Worm (Caenorhabditis elegans) whole organism, L4 larva: ENCODE results near the gene nhr-129.

Experiments
- F37D6.2 ChIP-seq: sonication (generic microtip); optimal IDR thresholded peaks from 2 replicates; lab custom pipeline; 2016; ENCODE audit warnings: mild to moderate bottlenecking, missing genetic modification characterization, missing compliant biosample characterization
- F44E2.7 ChIP-seq: fragments of 200-800 bp; sonication (Bioruptor generic); IDR thresholded peaks from 2 replicates; pipeline ENCODE4 v2.1.2; 2022; ENCODE audit warnings: missing genetic modification characterization, missing compliant biosample characterization
- F49E8.2 ChIP-seq: sonication (generic microtip); optimal IDR thresholded peaks from 2 replicates; lab custom pipeline; 2016; ENCODE audit warnings: missing compliant biosample characterization, mild to moderate bottlenecking, missing genetic modification characterization, borderline replicate concordance
- R02D3.7 ChIP-seq: fragments of 150-350 bp; sonication (generic microtip); optimal IDR thresholded peaks from 3 replicates; lab custom pipeline; 2014; ENCODE audit warnings: missing biosample characterization, missing genetic modification characterization
- ZK337.2 ChIP-seq: fragments of 200-800 bp; sonication (Bioruptor generic); IDR thresholded peaks from 2 replicates; pipeline ENCODE4 v1.3.6; 2022; ENCODE audit warnings: missing genetic modification reagents, missing genetic modification characterization, missing compliant biosample characterization
- aha-1 ChIP-seq: fragments of 150-350 bp; peaks from one replicate; lab custom pipeline; 2014; ENCODE audit warnings: missing biosample characterization, missing genetic modification characterization
- arid-1 ChIP-seq: fragments of 200-800 bp; sonication (Bioruptor generic); conservative IDR thresholded peaks from 2 replicates; pipeline ENCODE4 v1.3.6; 2022; ENCODE audit warnings: missing genetic modification reagents, missing genetic modification characterization, missing compliant biosample characterization
- ceh-20 ChIP-seq: fragments of 200-800 bp; sonication (Bioruptor generic); IDR thresholded peaks from 2 replicates; pipeline ENCODE4 v1.3.6; 2022; ENCODE audit warnings: missing genetic modification reagents, missing genetic modification characterization, missing compliant biosample characterization
- daf-16 ChIP-seq, 3 experiments: sonication (generic microtip); optimal IDR thresholded peaks; 2 replicates each; lab custom pipeline; 2016 to 2017; ENCODE audit warnings: missing genetic modification characterization in 3 of 3, missing genetic modification reagents in 3 of 3, mild to moderate bottlenecking in 2 of 3, missing compliant biosample characterization in 2 of 3, missing biosample characterization in 1 of 3, moderate library complexity in 1 of 3
- daf-8 ChIP-seq: fragments of 200-800 bp; sonication (Bioruptor generic); IDR thresholded peaks from 2 replicates; pipeline ENCODE4 v1.3.6; 2022; ENCODE audit warnings: missing genetic modification characterization, missing compliant biosample characterization
- dmd-6 ChIP-seq: fragments of 200-800 bp; sonication (Bioruptor generic); IDR thresholded peaks from 2 replicates; pipeline ENCODE4 v1.3.6; 2022; ENCODE audit warnings: missing genetic modification reagents, missing genetic modification characterization, missing compliant biosample characterization
- dve-1 ChIP-seq: sonication (generic microtip); optimal IDR thresholded peaks from 2 replicates; lab custom pipeline; 2017; ENCODE audit warnings: antibody characterized with exemption, mild to moderate bottlenecking, missing genetic modification characterization, missing compliant biosample characterization; ENCODE audit not compliant: insufficient read depth
- egl-43 ChIP-seq: fragments of 200-800 bp; sonication (Bioruptor generic); IDR thresholded peaks from 2 replicates; pipeline ENCODE4 v1.3.6; 2022; ENCODE audit warnings: missing genetic modification reagents, missing genetic modification characterization, missing compliant biosample characterization
- fkh-10 ChIP-seq: fragments of 150-350 bp; optimal IDR thresholded peaks from 2 replicates; lab custom pipeline; 2014; ENCODE audit warnings: missing biosample characterization, missing genetic modification reagents, missing genetic modification characterization
- hif-1 ChIP-seq, 2 experiments: sonication (generic microtip); optimal IDR thresholded peaks; 2 replicates each; lab custom pipeline; 2016 to 2017; ENCODE audit warnings: missing compliant biosample characterization in 2 of 2, missing genetic modification characterization in 2 of 2, missing genetic modification reagents in 2 of 2, missing genotype in 2 of 2, mild to moderate bottlenecking in 1 of 2
- hlh-11 ChIP-seq: fragments of 200-800 bp; sonication (Bioruptor generic); optimal IDR thresholded peaks from 2 replicates; lab custom pipeline; 2018; ENCODE audit warnings: mild to moderate bottlenecking, missing genetic modification characterization, missing compliant biosample characterization
- hlh-30 ChIP-seq: sonication (generic microtip); optimal IDR thresholded peaks from 2 replicates; lab custom pipeline; 2017; ENCODE audit warnings: antibody characterized with exemption, mild to moderate bottlenecking, missing genetic modification characterization, missing compliant biosample characterization; ENCODE audit not compliant: insufficient read depth
- jun-1 ChIP-seq: fragments of 150-350 bp; optimal IDR thresholded peaks from 2 replicates; lab custom pipeline; 2014; ENCODE audit warnings: missing biosample characterization, missing genetic modification reagents, missing genetic modification characterization
- lin-1 ChIP-seq: fragments of 200-800 bp; sonication (Bioruptor generic); IDR thresholded peaks from 2 replicates; pipeline ENCODE4 v1.3.6; 2022; ENCODE audit warnings: missing genetic modification reagents, missing genetic modification characterization, missing compliant biosample characterization
- lin-39 ChIP-seq: fragments of 150-350 bp; optimal IDR thresholded peaks from 2 replicates; lab custom pipeline; 2014; ENCODE audit warnings: missing biosample characterization, missing genetic modification reagents, missing genetic modification characterization
- lsy-2 ChIP-seq, 2 experiments: fragments of 150-350 bp in 1 of 2; sonication (generic microtip) in 1 of 2; optimal IDR thresholded peaks; 2 replicates each; lab custom pipeline; 2014 to 2017; ENCODE audit warnings: missing biosample characterization in 2 of 2, missing genetic modification characterization in 2 of 2
- madf-9 ChIP-seq: fragments of 200-800 bp; sonication (Bioruptor generic); conservative IDR thresholded peaks from 2 replicates; pipeline ENCODE4 v1.3.6; 2022; ENCODE audit warnings: missing genetic modification reagents, missing genetic modification characterization, missing compliant biosample characterization
- mdl-1 ChIP-seq, 2 experiments: fragments of 150-350 bp in 1 of 2; sonication (generic microtip) in 1 of 2; optimal IDR thresholded peaks; 2 replicates each; lab custom pipeline; 2014 to 2017; ENCODE audit warnings: missing biosample characterization in 2 of 2, missing genetic modification characterization in 2 of 2
- mdt-29 ChIP-seq: fragments of 200-800 bp; sonication (Bioruptor generic); IDR thresholded peaks from 2 replicates; pipeline ENCODE4 v1.3.6; 2022; ENCODE audit warnings: missing genetic modification reagents, missing genetic modification characterization, missing compliant biosample characterization
- mep-1 ChIP-seq: fragments of 150-350 bp; sonication (generic microtip); optimal IDR thresholded peaks from 3 replicates; lab custom pipeline; 2014; ENCODE audit warnings: missing biosample characterization, missing genetic modification characterization
- mxl-3 ChIP-seq: fragments of 200-800 bp; sonication (Bioruptor generic); optimal IDR thresholded peaks from 2 replicates; lab custom pipeline; 2018; ENCODE audit warnings: mild to moderate bottlenecking, missing genetic modification characterization, missing compliant biosample characterization
- nhr-237 ChIP-seq: sonication (generic microtip); optimal IDR thresholded peaks from 2 replicates; lab custom pipeline; 2017; ENCODE audit warnings: missing biosample characterization, missing genetic modification characterization
- nhr-25 ChIP-seq: sonication (generic microtip); optimal IDR thresholded peaks from 2 replicates; lab custom pipeline; 2017; ENCODE audit warnings: missing genetic modification characterization, mild to moderate bottlenecking, missing compliant biosample characterization, antibody characterized with exemption, moderate library complexity, borderline replicate concordance; ENCODE audit not compliant: insufficient read depth
- nhr-28 ChIP-seq: fragments of 150-350 bp; optimal IDR thresholded peaks from 2 replicates; lab custom pipeline; 2014; ENCODE audit warnings: missing biosample characterization, missing genetic modification characterization
- nhr-41 ChIP-seq: fragments of 200-800 bp; sonication (Bioruptor generic); IDR thresholded peaks from 2 replicates; pipeline ENCODE4 v1.3.6; 2022; ENCODE audit warnings: missing genetic modification reagents, missing genetic modification characterization, missing compliant biosample characterization
- nhr-48 ChIP-seq: sonication (generic microtip); optimal IDR thresholded peaks from 2 replicates; lab custom pipeline; 2016; ENCODE audit warnings: mild to moderate bottlenecking, missing genetic modification characterization, missing compliant biosample characterization
- nhr-6 ChIP-seq: fragments of 150-350 bp; optimal IDR thresholded peaks from 2 replicates; lab custom pipeline; 2014; ENCODE audit warnings: missing biosample characterization, missing genetic modification characterization
- pha-4 ChIP-seq, 2 experiments: fragments of 150-350 bp in 1 of 2; fragments of 200-800 bp in 1 of 2; sonication (Bioruptor generic) in 1 of 2; IDR thresholded peaks in 1 of 2; optimal IDR thresholded peaks in 1 of 2; 2 replicates each; pipeline versions ENCODE4 v1.3.6 to Lab custom; 2014 to 2022; ENCODE audit warnings: missing genetic modification characterization in 2 of 2, missing genetic modification reagents in 2 of 2, missing biosample characterization in 1 of 2, missing compliant biosample characterization in 1 of 2
- pqm-1 ChIP-seq: sonication (generic microtip); optimal IDR thresholded peaks from 2 replicates; lab custom pipeline; 2017; ENCODE audit warnings: missing biosample characterization, missing genetic modification characterization
- saeg-2 ChIP-seq: fragments of 200-800 bp; sonication (Bioruptor generic); IDR thresholded peaks from 2 replicates; pipeline ENCODE4 v1.3.6; 2022; ENCODE audit warnings: missing genetic modification reagents, missing genetic modification characterization, missing compliant biosample characterization
- sdz-12 ChIP-seq: fragments of 200-800 bp; sonication (Bioruptor generic); optimal IDR thresholded peaks from 2 replicates; lab custom pipeline; 2018; ENCODE audit warnings: mild to moderate bottlenecking, missing genetic modification characterization, missing compliant biosample characterization
- set-16 ChIP-seq: fragments of 200-800 bp; sonication (Bioruptor generic); IDR thresholded peaks from 2 replicates; pipeline ENCODE4 v1.3.6; 2022; ENCODE audit warnings: missing genetic modification reagents, missing genetic modification characterization, missing compliant biosample characterization
- spr-1 ChIP-seq: sonication (generic microtip); optimal IDR thresholded peaks from 2 replicates; lab custom pipeline; 2016; ENCODE audit warnings: mild to moderate bottlenecking, missing genetic modification characterization, missing compliant biosample characterization
- tra-1 ChIP-seq: fragments of 200-800 bp; sonication (Bioruptor generic); IDR thresholded peaks from 2 replicates; pipeline ENCODE4 v1.3.6; 2022; ENCODE audit warnings: missing genetic modification reagents, missing genetic modification characterization, missing compliant biosample characterization
- unc-39 ChIP-seq: sonication (generic microtip); optimal IDR thresholded peaks from 2 replicates; lab custom pipeline; 2017; ENCODE audit warnings: missing biosample characterization, missing genetic modification characterization
- unc-62 ChIP-seq, 3 experiments: fragments of 150-350 bp in 1 of 3; sonication (generic microtip); optimal IDR thresholded peaks in 2 of 3; peaks in 1 of 3; 1 replicate in 1 of 3; 2 replicates in 2 of 3; lab custom pipeline; 2014 to 2017; ENCODE audit warnings: missing biosample characterization in 3 of 3, missing genetic modification characterization in 3 of 3, missing genetic modification reagents in 3 of 3, missing genotype in 1 of 3
- vab-7 ChIP-seq: fragments of 200-800 bp; sonication (Bioruptor generic); IDR thresholded peaks from 2 replicates; pipeline ENCODE4 v1.3.6; 2022; ENCODE audit warnings: missing genetic modification reagents, missing genetic modification characterization, missing compliant biosample characterization
- zip-11 ChIP-seq: fragments of 200-800 bp; sonication (Bioruptor generic); IDR thresholded peaks from 2 replicates; pipeline ENCODE4 v1.3.6; 2022; ENCODE audit warnings: missing genetic modification characterization, missing compliant biosample characterization
- zip-2 ChIP-seq: fragments of 150-350 bp; optimal IDR thresholded peaks from 2 replicates; lab custom pipeline; 2014; ENCODE audit warnings: missing biosample characterization, missing genetic modification characterization
- ztf-11 ChIP-seq: fragments of 150-350 bp; optimal IDR thresholded peaks from 2 replicates; lab custom pipeline; 2014; ENCODE audit warnings: missing biosample characterization, missing genetic modification characterization

The nhr-129 gene

DNA sequence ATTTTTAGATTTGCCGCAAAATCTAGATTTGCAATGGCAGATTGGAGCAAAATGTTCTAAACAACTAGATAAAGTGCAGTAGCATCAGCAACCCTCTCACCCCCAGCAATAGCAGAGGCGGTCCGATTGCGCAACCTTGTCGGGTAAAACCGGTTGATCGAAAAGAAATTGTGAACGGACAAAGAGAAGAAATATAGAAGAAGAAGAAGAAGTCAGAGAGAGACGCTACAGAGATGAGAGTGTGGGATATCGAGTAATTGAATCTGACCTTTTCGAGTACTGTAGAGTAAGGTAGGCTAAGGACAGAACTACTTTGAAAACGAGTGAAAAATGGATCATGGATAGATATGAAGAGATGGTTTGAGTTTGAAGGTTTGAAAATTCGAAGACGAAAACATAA lies 45.0 kb upstream of the nhr-129 start (continued):
- TF ChIP-seq mxl-3 (GFP tag; lab: Kevin White, UChicago), result no peak
- TF ChIP-seq nhr-6, result no peak
- TF ChIP-seq pqm-1 (tag; lab: Kevin White, UChicago), result no peak

DNA sequence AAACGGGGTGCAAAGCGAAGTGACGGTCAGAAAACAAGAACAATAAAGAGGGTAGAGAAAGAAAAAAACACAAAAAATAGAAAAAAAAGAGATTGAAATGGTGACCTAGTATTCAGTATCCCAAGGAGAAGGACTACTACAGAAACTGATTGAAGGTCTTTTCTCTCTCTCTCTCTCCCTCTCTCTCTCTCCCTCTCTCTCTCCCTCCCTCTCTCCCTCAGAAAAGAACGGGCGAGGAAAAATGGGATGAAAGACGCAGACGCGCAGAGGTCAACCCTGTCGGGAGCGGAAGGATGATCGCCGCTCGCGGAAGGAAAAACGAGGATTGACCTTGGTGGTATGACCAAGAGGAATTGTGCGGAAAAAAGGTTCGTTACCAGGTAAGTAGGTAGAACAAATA lies 43.7 kb upstream of the nhr-129 start:
- TF ChIP-seq pha-4 (GFP tag; IDR thresholded peaks at IDR 0.05; lab: Robert Waterston, UW), result peak; percentile 68; the same call in 1 of the 2 replicates
- no peak for TF ChIP-seq pha-4 (tag; optimal IDR thresholded peaks at IDR 0.05; lab: Kevin White, UChicago)
- peak; percentile 35; the same call in 1 of the 2 replicates for TF ChIP-seq dmd-6
- TF ChIP-seq dve-1 (tag; lab: Kevin White, UChicago), result peak; percentile 70
- peak in 1 of 2 experiments; percentile 39 for TF ChIP-seq lsy-2 (tag; optimal IDR thresholded peaks at IDR 0.05; lab: Kevin White, UChicago)
- TF ChIP-seq set-16 (GFP tag; lab: Robert Waterston, UW), result peak; percentile 87
- TF ChIP-seq F44E2.7 (GFP tag; lab: Robert Waterston, UW), result 0 out of 2 replicates have a peak, but pooled peaks have one; percentile 28
- peak in 1 of 2 experiments; percentile 20 for TF ChIP-seq mdl-1 (tag; optimal IDR thresholded peaks at IDR 0.05; lab: Kevin White, UChicago)
- peak; percentile 2 for TF ChIP-seq aha-1 (tag; lab: Kevin White, UChicago)
- TF ChIP-seq ztf-11, result no peak
- TF ChIP-seq F37D6.2 (tag; lab: Kevin White, UChicago), result no peak
- no peak for TF ChIP-seq nhr-41 (GFP tag; lab: Robert Waterston, UW)
- TF ChIP-seq nhr-237 (tag; lab: Kevin White, UChicago), result peak; percentile 30
- peak; percentile 43 for TF ChIP-seq hlh-30 (tag; lab: Kevin White, UChicago)
- TF ChIP-seq tra-1 (GFP tag; lab: Robert Waterston, UW), result 0 out of 2 replicates have a peak, but pooled peaks have one; percentile 55
- TF ChIP-seq nhr-6, result peak; percentile 41
- TF ChIP-seq madf-9, result peak; percentile 79
- TF ChIP-seq mxl-3 (GFP tag; lab: Kevin White, UChicago), result peak; percentile 41
- no peak for TF ChIP-seq arid-1
- TF ChIP-seq nhr-25 (tag; lab: Kevin White, UChicago), result peak; percentile 83
- no peak for TF ChIP-seq nhr-48 (tag; lab: Kevin White, UChicago)
- TF ChIP-seq nhr-28 (tag; lab: Kevin White, UChicago), result peak; percentile 53
- no peak for TF ChIP-seq daf-16 (GFP tag; optimal IDR thresholded peaks at IDR 0.05; lab: Kevin White, UChicago)
- TF ChIP-seq daf-16 (tag; optimal IDR thresholded peaks at IDR 0.05; lab: Kevin White, UChicago), result peak; percentile 3
- TF ChIP-seq mep-1 (tag; lab: Kevin White, UChicago), result peak; percentile 8
- no peak for TF ChIP-seq lin-1 (GFP tag; lab: Robert Waterston, UW)
- peak; percentile 74 for TF ChIP-seq hlh-11 (tag; lab: Kevin White, UChicago)

DNA sequence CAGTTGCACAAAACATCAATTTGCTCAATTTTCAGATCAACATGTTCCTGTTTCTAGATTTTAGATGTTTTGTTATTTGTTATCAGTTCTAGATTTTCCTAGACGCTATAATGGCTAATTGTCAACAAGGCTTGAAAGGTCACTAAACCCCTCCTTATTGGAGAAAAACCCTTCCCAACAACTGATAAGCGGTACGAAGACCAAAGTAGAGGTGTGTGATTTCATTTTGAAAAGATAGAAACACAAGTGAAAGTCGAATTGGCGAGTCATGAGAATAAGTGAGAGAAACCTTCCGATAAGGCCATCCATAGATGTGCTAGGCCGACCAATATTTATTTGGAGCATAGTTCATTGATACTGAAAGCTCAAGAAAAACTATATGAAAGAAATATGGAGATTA lies 42.8 kb upstream of the nhr-129 start:
- TF ChIP-seq hif-1 (tag; optimal IDR thresholded peaks at IDR 0.05; lab: Kevin White, UChicago), result no peak
- TF ChIP-seq aha-1 (tag; lab: Kevin White, UChicago), result no peak
- no peak for TF ChIP-seq egl-43 (GFP tag; lab: Robert Waterston, UW)
- no peak for TF ChIP-seq R02D3.7 (tag; lab: Kevin White, UChicago)
- TF ChIP-seq ceh-20 (GFP tag; lab: Robert Waterston, UW), result no peak
- TF ChIP-seq saeg-2 (GFP tag; lab: Robert Waterston, UW), result no peak
- TF ChIP-seq jun-1 (tag; lab: Kevin White, UChicago), result no peak
- no peak for TF ChIP-seq vab-7 (GFP tag; lab: Robert Waterston, UW)
- no peak for TF ChIP-seq sdz-12 (GFP tag; lab: Kevin White, UChicago)
- TF ChIP-seq F49E8.2, result no peak
- no peak for TF ChIP-seq nhr-237 (tag; lab: Kevin White, UChicago)
- peak; percentile 70; the same call in 1 of the 2 replicates for TF ChIP-seq nhr-41 (GFP tag; lab: Robert Waterston, UW)
- no peak for TF ChIP-seq unc-62 (GFP tag; optimal IDR thresholded peaks at IDR 0.05 in 1 of 2; lab: Kevin White, UChicago)
- TF ChIP-seq unc-62 (tag; optimal IDR thresholded peaks at IDR 0.05; lab: Kevin White, UChicago), result no peak
- TF ChIP-seq ZK337.2, result no peak
- TF ChIP-seq lin-39, result no peak
- no peak for TF ChIP-seq spr-1 (tag; lab: Kevin White, UChicago)
- TF ChIP-seq fkh-10 (GFP tag; lab: Kevin White, UChicago), result no peak
- TF ChIP-seq hlh-11 (tag; lab: Kevin White, UChicago), result peak; percentile 88
- peak in 1 of 2 experiments; percentile 34 for TF ChIP-seq daf-16 (GFP tag; optimal IDR thresholded peaks at IDR 0.05; lab: Kevin White, UChicago)
- TF ChIP-seq daf-16 (tag; optimal IDR thresholded peaks at IDR 0.05; lab: Kevin White, UChicago), result peak; percentile 99
- no peak for TF ChIP-seq daf-8 (GFP tag; lab: Robert Waterston, UW)
- no peak for TF ChIP-seq zip-11 (GFP tag; lab: Robert Waterston, UW)
- peak; percentile 74 for TF ChIP-seq hlh-30 (tag; lab: Kevin White, UChicago)
- TF ChIP-seq mdt-29 (GFP tag; lab: Robert Waterston, UW), result no peak
- TF ChIP-seq unc-39, result no peak
- no peak for TF ChIP-seq zip-2 (tag; lab: Kevin White, UChicago)
